Worm (Caenorhabditis elegans): ENCODE data around the gene pals-18.

The pals-18 gene

ce11 chrIII:1418709-1419108 lies 15.5 kb downstream of the pals-18 start:
- TF ChIP-seq dao-5 (tag; optimal IDR thresholded peaks at IDR 0.05) (no peak), him-1 (tag; optimal IDR thresholded peaks at IDR 0.05) (peak; percentile 20), W03F9.2 (tag; optimal IDR thresholded peaks at IDR 0.05) (peak; percentile 82)

- TF ChIP-seq him-1 (tag; optimal IDR thresholded peaks at IDR 0.05) (no peak), W03F9.2 (tag; optimal IDR thresholded peaks at IDR 0.05) (no peak), dao-5 (tag; optimal IDR thresholded peaks at IDR 0.05) (no peak)
Observed at ce11 chrIII:1419146-1419636, 16.0 kb downstream of the pals-18 start, which contains the start of gene Y82E9BR.3. TSS of gene Y82E9BR.3 (plus strand) at chrIII:1419196.

ce11 chrIII:1419700-1420356 lies 16.6 kb downstream of the pals-18 start:
- TF ChIP-seq him-1 (tag; optimal IDR thresholded peaks at IDR 0.05): no peak

ce11 chrIII:1421436-1421835 lies 18.2 kb downstream of the pals-18 start:
- TF ChIP-seq dao-5 (tag; optimal IDR thresholded peaks at IDR 0.05) (no peak), him-1 (tag; optimal IDR thresholded peaks at IDR 0.05) (no peak), W03F9.2 (tag; optimal IDR thresholded peaks at IDR 0.05) (no peak)

- TF ChIP-seq W03F9.2 (tag; optimal IDR thresholded peaks at IDR 0.05): peak; percentile 33
- TF ChIP-seq him-1 (tag; optimal IDR thresholded peaks at IDR 0.05): peak; percentile 21
- TF ChIP-seq dao-5 (tag; optimal IDR thresholded peaks at IDR 0.05): peak; percentile 30
Observed at ce11 chrIII:1424305-1424704, 21.1 kb downstream of the pals-18 start.

ce11 chrIII:1427126-1427525 lies 23.9 kb downstream of the pals-18 start, which contains the start of gene lelo-2:
TSS of gene lelo-2 (minus strand) at chrIII:1427226.
- TF ChIP-seq dao-5 (tag; optimal IDR thresholded peaks at IDR 0.05) (no peak), him-1 (tag; optimal IDR thresholded peaks at IDR 0.05) (no peak), W03F9.2 (tag; optimal IDR thresholded peaks at IDR 0.05) (no peak)

- TF ChIP-seq him-1 (tag; optimal IDR thresholded peaks at IDR 0.05): no peak
- TF ChIP-seq dao-5 (tag; optimal IDR thresholded peaks at IDR 0.05): no peak
- no peak for TF ChIP-seq W03F9.2 (tag; optimal IDR thresholded peaks at IDR 0.05)
Observed at ce11 chrIII:1428448-1428847, 25.2 kb downstream of the pals-18 start.

- TF ChIP-seq W03F9.2 (tag; optimal IDR thresholded peaks at IDR 0.05) (no peak), dao-5 (tag; optimal IDR thresholded peaks at IDR 0.05) (no peak), him-1 (tag; optimal IDR thresholded peaks at IDR 0.05) (no peak)
Observed at ce11 chrIII:1429275-1429674, 26.1 kb downstream of the pals-18 start.

ce11 chrIII:1429920-1430437 lies 26.8 kb downstream of the pals-18 start:
- TF ChIP-seq dao-5 (tag; optimal IDR thresholded peaks at IDR 0.05) (no peak), him-1 (tag; optimal IDR thresholded peaks at IDR 0.05) (no peak)

ce11 chrIII:1436738-1437137 lies 33.5 kb downstream of the pals-18 start:
- TF ChIP-seq dao-5 (tag; optimal IDR thresholded peaks at IDR 0.05): no peak
- TF ChIP-seq W03F9.2 (tag; optimal IDR thresholded peaks at IDR 0.05): no peak
- TF ChIP-seq him-1 (tag; optimal IDR thresholded peaks at IDR 0.05): no peak

ce11 chrIII:1439609-1440008 lies 36.4 kb downstream of the pals-18 start:
- no peak for TF ChIP-seq W03F9.2 (tag; optimal IDR thresholded peaks at IDR 0.05)
- TF ChIP-seq dao-5 (tag; optimal IDR thresholded peaks at IDR 0.05): no peak
- no peak for TF ChIP-seq him-1 (tag; optimal IDR thresholded peaks at IDR 0.05)

- no peak for TF ChIP-seq him-1 (tag; optimal IDR thresholded peaks at IDR 0.05)
- TF ChIP-seq W03F9.2 (tag; optimal IDR thresholded peaks at IDR 0.05): no peak
- TF ChIP-seq dao-5 (tag; optimal IDR thresholded peaks at IDR 0.05): no peak
Observed at ce11 chrIII:1446747-1447146, 43.5 kb downstream of the pals-18 start.

ce11 chrIII:1455674-1456073 lies 52.5 kb downstream of the pals-18 start, which contains the start of gene Y82E9BR.17:
TSS of gene Y82E9BR.17 (minus strand) at chrIII:1455774.
- TF ChIP-seq W03F9.2 (tag; optimal IDR thresholded peaks at IDR 0.05) (no peak), dao-5 (tag; optimal IDR thresholded peaks at IDR 0.05) (no peak)
